Worm (Caenorhabditis elegans): ENCODE results near the gene fbxb-119.

Gene fbxb-119

ce11 chrV:18331086-18331485, 12.7 kb downstream of the fbxb-119 start, which contains the start of gene B0462.4:
TSS of gene B0462.4 (minus strand) at chrV:18331186.
- TF ChIP-seq Y105C5A.15 (GFP tag; IDR thresholded peaks at IDR 0.05) (no peak), F49E8.2 (tag; optimal IDR thresholded peaks at IDR 0.05; ENCODE audit: borderline replicate concordance) (no peak), lim-7 (GFP tag; IDR thresholded peaks at IDR 0.05) (no peak)

- no peak for TF ChIP-seq ztf-7 (tag; optimal IDR thresholded peaks at IDR 0.05)
- TF ChIP-seq duxl-1 (tag; optimal IDR thresholded peaks at IDR 0.05; ENCODE audit: poor library complexity) = no peak
- no peak for TF ChIP-seq D1046.2 (GFP tag; IDR thresholded peaks at IDR 0.05)
- TF ChIP-seq hlh-11 (tag; optimal IDR thresholded peaks at IDR 0.05) = no peak
- peak; percentile 69 for TF ChIP-seq ceh-28 (tag; optimal IDR thresholded peaks at IDR 0.05)
These were observed 19.2 kb downstream of the fbxb-119 start for ce11 chrV:18337643-18338042.

ce11 chrV:18339807-18340206, 21.4 kb downstream of the fbxb-119 start, which contains the start of gene C08E8.10:
TSS of gene C08E8.10 (minus strand) at chrV:18339907.
- no peak for TF ChIP-seq zip-11 (GFP tag; IDR thresholded peaks at IDR 0.05)
- no peak for TF ChIP-seq nhr-237 (tag; optimal IDR thresholded peaks at IDR 0.05)
- TF ChIP-seq rbr-2 (tag; optimal IDR thresholded peaks at IDR 0.05) = no peak
- no peak for TF ChIP-seq unc-62 (GFP tag; optimal IDR thresholded peaks at IDR 0.05 in 1 of 2)
- no peak for TF ChIP-seq unc-62 (tag; optimal IDR thresholded peaks at IDR 0.05)
- no peak for TF ChIP-seq ceh-20 (GFP tag; IDR thresholded peaks at IDR 0.05)
- TF ChIP-seq mes-2 (tag; optimal IDR thresholded peaks at IDR 0.05; ENCODE audit: poor library complexity, severe bottlenecking) = no peak
- no peak for TF ChIP-seq fkh-10 (GFP tag; optimal IDR thresholded peaks at IDR 0.05)
- TF ChIP-seq arid-1 (GFP tag; conservative IDR thresholded peaks at IDR 0.05) = no peak
- no peak for TF ChIP-seq ces-1 (GFP tag; optimal IDR thresholded peaks at IDR 0.05)
- no peak for TF ChIP-seq spr-1 (tag; optimal IDR thresholded peaks at IDR 0.05)
- no peak for TF ChIP-seq lir-3 (tag; optimal IDR thresholded peaks at IDR 0.05)
- TF ChIP-seq Y75B8A.6 (GFP tag; IDR thresholded peaks at IDR 0.05) = no peak
- no peak for TF ChIP-seq mdt-29 (GFP tag; IDR thresholded peaks at IDR 0.05)

ce11 chrV:18344194-18344593, 25.8 kb downstream of the fbxb-119 start:
- TF ChIP-seq lin-38 (GFP tag; IDR thresholded peaks at IDR 0.05) (peak; percentile 18; the same call in 1 of the 2 replicates), ceh-62 (tag; optimal IDR thresholded peaks at IDR 0.05) (no peak), ces-1 (GFP tag; optimal IDR thresholded peaks at IDR 0.05) (no peak), jun-1 (tag; optimal IDR thresholded peaks at IDR 0.05) (no peak), snpc-1.2 (GFP tag; IDR thresholded peaks at IDR 0.05) (peak; percentile 53; the same call in 1 of the 2 replicates), arid-1 (GFP tag; conservative IDR thresholded peaks at IDR 0.05) (0 out of 2 replicates have a peak, but pooled peaks have one; percentile 12)

ce11 chrV:18346080-18346479, 27.7 kb downstream of the fbxb-119 start:
- no peak for TF ChIP-seq ctbp-1 (GFP tag; IDR thresholded peaks at IDR 0.05)
- TF ChIP-seq gei-8 (GFP tag; optimal IDR thresholded peaks at IDR 0.05) = peak; percentile 39
- TF ChIP-seq dve-1 (tag; optimal IDR thresholded peaks at IDR 0.05; ENCODE audit: insufficient read depth) = peak; percentile 99
- TF ChIP-seq Y48G9A.11 (GFP tag; IDR thresholded peaks at IDR 0.05) = no peak
- no peak for TF ChIP-seq T26A8.4 (GFP tag; IDR thresholded peaks at IDR 0.05)
- no peak for TF ChIP-seq nhr-237 (tag; optimal IDR thresholded peaks at IDR 0.05)
- peak; percentile 96 for TF ChIP-seq lin-1 (GFP tag; IDR thresholded peaks at IDR 0.05)
- TF ChIP-seq D1046.2 (GFP tag; IDR thresholded peaks at IDR 0.05) = no peak
- TF ChIP-seq jun-1 (tag; optimal IDR thresholded peaks at IDR 0.05) = peak; percentile 77
- peak; percentile 100 for TF ChIP-seq dmd-6 (GFP tag; IDR thresholded peaks at IDR 0.05)
- TF ChIP-seq dpl-1 (GFP tag; optimal IDR thresholded peaks at IDR 0.05) = peak; percentile 12
- TF ChIP-seq lin-13 (GFP tag; optimal IDR thresholded peaks at IDR 0.05) = peak; percentile 77
- TF ChIP-seq aly-2 (tag; optimal IDR thresholded peaks at IDR 0.05) = no peak
- TF ChIP-seq spr-3 (GFP tag; optimal IDR thresholded peaks at IDR 0.05) = no peak
- no peak for TF ChIP-seq fkh-10 (GFP tag; optimal IDR thresholded peaks at IDR 0.05)
- no peak for TF ChIP-seq dmd-9 (GFP tag; IDR thresholded peaks at IDR 0.05)
- peak; percentile 30 for TF ChIP-seq spr-1 (tag; optimal IDR thresholded peaks at IDR 0.05)
- no peak for TF ChIP-seq lin-15B (tag; optimal IDR thresholded peaks at IDR 0.05)
- TF ChIP-seq rbr-2 (tag; optimal IDR thresholded peaks at IDR 0.05) = no peak
- TF ChIP-seq skn-1 (tag; optimal IDR thresholded peaks at IDR 0.05) = no peak
- no peak for TF ChIP-seq saeg-2 (GFP tag; IDR thresholded peaks at IDR 0.05)
- TF ChIP-seq lir-3 (tag; optimal IDR thresholded peaks at IDR 0.05) = no peak
- no peak for TF ChIP-seq unc-39 (tag; optimal IDR thresholded peaks at IDR 0.05)
- TF ChIP-seq ama-1 (optimal IDR thresholded peaks at IDR 0.05) = no peak
- no peak for TF ChIP-seq lin-39 (tag; optimal IDR thresholded peaks at IDR 0.05)
- TF ChIP-seq ZK337.2 (GFP tag; IDR thresholded peaks at IDR 0.05) = no peak
